Worm (Caenorhabditis elegans) whole organism, L3 larva: ENCODE results near the gene vps-22.
"Not testable (repeated sequence)": the region's sequence is repeated elsewhere in the genome, so short reads cannot be mapped to it uniquely, and the experiment has no call there.

Source experiments
- R02D3.7 ChIP-seq: fragments of 150-350 bp; optimal IDR thresholded peaks from 2 replicates; lab custom pipeline; 2014; ENCODE audit warnings: missing biosample characterization, missing genetic modification characterization
- ZK546.5 ChIP-seq: sonication (generic microtip); optimal IDR thresholded peaks from 2 replicates; lab custom pipeline; 2017; ENCODE audit warnings: missing biosample characterization, missing genetic modification characterization
- aly-2 ChIP-seq: fragments of 150-350 bp; optimal IDR thresholded peaks from 2 replicates; lab custom pipeline; 2014; ENCODE audit warnings: missing biosample characterization, missing genetic modification characterization
- ama-1 ChIP-seq: fragments of 150-350 bp; optimal IDR thresholded peaks from 2 replicates; lab custom pipeline; 2018
- ceh-16 ChIP-seq: sonication (generic microtip); optimal IDR thresholded peaks from 2 replicates; lab custom pipeline; 2017; ENCODE audit warnings: missing biosample characterization, missing genetic modification characterization
- ceh-28 ChIP-seq: fragments of 150-350 bp; optimal IDR thresholded peaks from 2 replicates; lab custom pipeline; 2014; ENCODE audit warnings: missing biosample characterization, missing genetic modification reagents, missing genetic modification characterization
- ceh-82 ChIP-seq: fragments of 150-350 bp; optimal IDR thresholded peaks from 2 replicates; lab custom pipeline; 2014; ENCODE audit warnings: missing biosample characterization, missing genetic modification characterization
- ceh-9 ChIP-seq: sonication (generic microtip); optimal IDR thresholded peaks from 2 replicates; lab custom pipeline; 2018; ENCODE audit warnings: missing biosample characterization, missing genetic modification characterization
- daf-12 ChIP-seq: fragments of 150-350 bp; optimal IDR thresholded peaks from 2 replicates; lab custom pipeline; 2014; ENCODE audit warnings: missing biosample characterization, missing genetic modification reagents, missing genetic modification characterization
- egl-27 ChIP-seq: sonication (generic microtip); optimal IDR thresholded peaks from 4 replicates; lab custom pipeline; 2017; ENCODE audit warnings: missing biosample characterization, missing genetic modification reagents, missing genetic modification characterization
- egl-5 ChIP-seq: fragments of 150-350 bp; optimal IDR thresholded peaks from 2 replicates; lab custom pipeline; 2017; ENCODE audit warnings: missing biosample characterization, missing genetic modification reagents, missing genetic modification characterization, inconsistent platforms
- elt-1 ChIP-seq: fragments of 150-350 bp; optimal IDR thresholded peaks from 2 replicates; lab custom pipeline; 2014; ENCODE audit warnings: missing biosample characterization, missing genetic modification characterization
- elt-2 ChIP-seq: sonication (generic microtip); optimal IDR thresholded peaks from 2 replicates; lab custom pipeline; 2016; ENCODE audit warnings: missing genetic modification reagents, mild to moderate bottlenecking, missing genetic modification characterization, missing compliant biosample characterization
- elt-3 ChIP-seq, 3 experiments: fragments of 150-350 bp in 1 of 3; sonication (generic microtip) in 2 of 3; optimal IDR thresholded peaks; 2 replicates in 2 of 3; 4 replicates in 1 of 3; lab custom pipeline; 2014 to 2017; ENCODE audit warnings: missing biosample characterization in 3 of 3, missing genetic modification characterization in 3 of 3
- eor-1 ChIP-seq, 2 experiments: fragments of 150-350 bp; optimal IDR thresholded peaks; 2 replicates each; lab custom pipeline; 2014 to 2018; ENCODE audit warnings: missing biosample characterization in 2 of 2, missing genetic modification characterization in 2 of 2
- fkh-10 ChIP-seq: sonication (generic microtip); optimal IDR thresholded peaks from 2 replicates; lab custom pipeline; 2017; ENCODE audit warnings: missing biosample characterization, missing genetic modification reagents, missing genetic modification characterization
- fkh-2 ChIP-seq: fragments of 150-350 bp; optimal IDR thresholded peaks from 2 replicates; lab custom pipeline; 2014; ENCODE audit warnings: missing biosample characterization, missing genetic modification reagents, missing genetic modification characterization
- hmg-11 ChIP-seq: sonication (generic microtip); optimal IDR thresholded peaks from 2 replicates; lab custom pipeline; 2016; ENCODE audit warnings: missing genetic modification characterization, missing compliant biosample characterization
- jun-1 ChIP-seq: fragments of 150-350 bp; optimal IDR thresholded peaks from 2 replicates; lab custom pipeline; 2014; ENCODE audit warnings: missing biosample characterization, missing genetic modification reagents, missing genetic modification characterization
- lin-15B ChIP-seq: fragments of 150-350 bp; optimal IDR thresholded peaks from 2 replicates; lab custom pipeline; 2014; ENCODE audit warnings: missing biosample characterization, missing genetic modification characterization
- lin-39 ChIP-seq: fragments of 150-350 bp; optimal IDR thresholded peaks from 2 replicates; lab custom pipeline; 2018; ENCODE audit warnings: missing biosample characterization, missing genetic modification reagents, missing genetic modification characterization
- lsy-12 ChIP-seq: sonication (generic microtip); optimal IDR thresholded peaks from 2 replicates; lab custom pipeline; 2016; ENCODE audit warnings: mild to moderate bottlenecking, missing genetic modification characterization, missing compliant biosample characterization
- mdl-1 ChIP-seq: fragments of 150-350 bp; optimal IDR thresholded peaks from 2 replicates; lab custom pipeline; 2014; ENCODE audit warnings: missing biosample characterization, missing genetic modification characterization
- mml-1 ChIP-seq: fragments of 150-350 bp; sonication (generic microtip); optimal IDR thresholded peaks from 3 replicates; lab custom pipeline; 2014; ENCODE audit warnings: missing biosample characterization, missing genetic modification characterization
- nfya-1 ChIP-seq: sonication (generic microtip); optimal IDR thresholded peaks from 2 replicates; lab custom pipeline; 2017; ENCODE audit warnings: missing genetic modification characterization, mild to moderate bottlenecking, missing compliant biosample characterization, antibody characterized with exemption, moderate library complexity; ENCODE audit not compliant: insufficient read depth
- nhr-11 ChIP-seq: fragments of 150-350 bp; optimal IDR thresholded peaks from 2 replicates; lab custom pipeline; 2014; ENCODE audit warnings: missing biosample characterization, missing genetic modification characterization
- nhr-12 ChIP-seq: fragments of 150-350 bp; optimal IDR thresholded peaks from 2 replicates; lab custom pipeline; 2014; ENCODE audit warnings: missing biosample characterization, missing genetic modification characterization
- nhr-23 ChIP-seq: fragments of 150-350 bp; optimal IDR thresholded peaks from 2 replicates; lab custom pipeline; 2014; ENCODE audit warnings: missing biosample characterization, missing genetic modification reagents, missing genetic modification characterization
- nhr-237 ChIP-seq: fragments of 150-350 bp; optimal IDR thresholded peaks from 2 replicates; lab custom pipeline; 2014; ENCODE audit warnings: missing biosample characterization, missing genetic modification characterization
- nhr-25 ChIP-seq: sonication (generic microtip); optimal IDR thresholded peaks from 2 replicates; lab custom pipeline; 2017; ENCODE audit warnings: missing biosample characterization, missing genetic modification characterization
- nhr-28 ChIP-seq: fragments of 150-350 bp; optimal IDR thresholded peaks from 2 replicates; lab custom pipeline; 2014; ENCODE audit warnings: missing biosample characterization, missing genetic modification characterization
- nhr-43 ChIP-seq: sonication (generic microtip); optimal IDR thresholded peaks from 2 replicates; lab custom pipeline; 2016; ENCODE audit warnings: mild to moderate bottlenecking, missing genetic modification characterization, missing compliant biosample characterization; ENCODE audit not compliant: poor library complexity, severe bottlenecking
- nhr-76 ChIP-seq: fragments of 150-350 bp; sonication (generic microtip); optimal IDR thresholded peaks from 5 replicates; lab custom pipeline; 2014; ENCODE audit warnings: missing biosample characterization, missing genetic modification characterization
- nhr-77 ChIP-seq: fragments of 150-350 bp; optimal IDR thresholded peaks from 2 replicates; lab custom pipeline; 2014; ENCODE audit warnings: missing biosample characterization, missing genetic modification characterization
- pqm-1 ChIP-seq: fragments of 150-350 bp; optimal IDR thresholded peaks from 2 replicates; lab custom pipeline; 2017; ENCODE audit warnings: missing biosample characterization, missing genetic modification characterization, inconsistent platforms
- sea-2 ChIP-seq: fragments of 150-350 bp; sonication (generic microtip); optimal IDR thresholded peaks from 4 replicates; lab custom pipeline; 2014; ENCODE audit warnings: missing biosample characterization, missing genetic modification reagents, missing genetic modification characterization
- skn-1 ChIP-seq: fragments of 150-350 bp; optimal IDR thresholded peaks from 2 replicates; lab custom pipeline; 2014; ENCODE audit warnings: missing biosample characterization, missing genetic modification characterization
- snpc-4 ChIP-seq: fragments of 150-350 bp; optimal IDR thresholded peaks from 2 replicates; lab custom pipeline; 2014; ENCODE audit warnings: missing biosample characterization, missing genetic modification characterization
- tbx-2 ChIP-seq: sonication (generic microtip); optimal IDR thresholded peaks from 2 replicates; lab custom pipeline; 2016; ENCODE audit warnings: mild to moderate bottlenecking, missing genetic modification characterization, missing compliant biosample characterization
- unc-39 ChIP-seq: sonication (generic microtip); optimal IDR thresholded peaks from 4 replicates; lab custom pipeline; 2017; ENCODE audit warnings: missing biosample characterization, missing genetic modification characterization
- unc-62 ChIP-seq: fragments of 150-350 bp; sonication (generic microtip); optimal IDR thresholded peaks from 4 replicates; lab custom pipeline; 2014; ENCODE audit warnings: missing biosample characterization, missing genetic modification reagents, missing genetic modification characterization
- zag-1 ChIP-seq: fragments of 150-350 bp; optimal IDR thresholded peaks from 2 replicates; lab custom pipeline; 2014; ENCODE audit warnings: missing biosample characterization, missing genetic modification characterization
- ztf-11 ChIP-seq: fragments of 150-350 bp; optimal IDR thresholded peaks from 2 replicates; lab custom pipeline; 2014; ENCODE audit warnings: missing biosample characterization, missing genetic modification characterization
- ztf-4 ChIP-seq: fragments of 150-350 bp; optimal IDR thresholded peaks from 2 replicates; lab custom pipeline; 2014; ENCODE audit warnings: missing biosample characterization, missing genetic modification characterization

The vps-22 gene

ce11 chrIII:4980367-4980766 lies 18.1 kb upstream of the vps-22 start, which contains the start of gene C27F2.6:
Gene C27F2.6 (minus strand): TSS chrIII:4980467.
- not testable (repeated sequence) for TF ChIP-seq nhr-25 (tag; lab: Kevin White, UChicago); jun-1 (tag; lab: Kevin White, UChicago); mml-1

ce11 chrIII:4968146-4968545 lies 5.9 kb upstream of the vps-22 start:
- no peak for TF ChIP-seq ceh-16
- peak; percentile 12 for TF ChIP-seq nfya-1 (tag; lab: Kevin White, UChicago)

- peak; percentile 94 for TF ChIP-seq fkh-10 (GFP tag; lab: Kevin White, UChicago)
- TF ChIP-seq R02D3.7 (tag; lab: Kevin White, UChicago), result no peak
- no peak for TF ChIP-seq nhr-11 (tag; lab: Kevin White, UChicago)
These were observed 4.9 kb upstream of the vps-22 start for ce11 chrIII:4967236-4967635.

- TF ChIP-seq tbx-2 (no peak), zag-1 (tag; lab: Kevin White, UChicago) (no peak), hmg-11 (tag; lab: Kevin White, UChicago) (no peak), jun-1 (tag; lab: Kevin White, UChicago) (no peak)
These were observed 3.0 kb upstream of the vps-22 start, which contains the start of gene nca-2 for ce11 chrIII:4965271-4965670. Gene nca-2 (plus strand): TSS chrIII:4965571.

- no peak for TF ChIP-seq nhr-76 (tag; lab: Kevin White, UChicago)
- TF ChIP-seq fkh-10 (GFP tag; lab: Kevin White, UChicago), result peak; percentile 3
- no peak for TF ChIP-seq nhr-12 (tag; lab: Kevin White, UChicago)
- peak; percentile 50 for TF ChIP-seq nhr-77 (tag; lab: Kevin White, UChicago)
- TF ChIP-seq pqm-1 (tag; lab: Kevin White, UChicago), result peak; percentile 34
- TF ChIP-seq tbx-2, result peak; percentile 70
- no peak for TF ChIP-seq ztf-4
- TF ChIP-seq R02D3.7 (tag; lab: Kevin White, UChicago), result peak; percentile 79
- no peak for TF ChIP-seq mml-1
- peak; percentile 63 for TF ChIP-seq hmg-11 (tag; lab: Kevin White, UChicago)
- no peak for TF ChIP-seq mdl-1
- TF ChIP-seq zag-1 (tag; lab: Kevin White, UChicago), result no peak
- no peak for TF ChIP-seq ceh-9
- TF ChIP-seq elt-1, result no peak
- TF ChIP-seq nfya-1 (tag; lab: Kevin White, UChicago), result peak; percentile 92
- TF ChIP-seq nhr-28, result no peak
- TF ChIP-seq nhr-11 (tag; lab: Kevin White, UChicago), result peak; percentile 51
- TF ChIP-seq lsy-12 (tag; lab: Kevin White, UChicago), result peak; percentile 72
- peak; percentile 27 for TF ChIP-seq ceh-82 (tag; lab: Kevin White, UChicago)
- peak; percentile 64 for TF ChIP-seq skn-1 (tag; lab: Kevin White, UChicago)
- peak; percentile 91 for TF ChIP-seq snpc-4 (tag; lab: Kevin White, UChicago)
- peak; percentile 55 for TF ChIP-seq elt-2 (tag; lab: Kevin White, UChicago)
- TF ChIP-seq jun-1 (tag; lab: Kevin White, UChicago), result peak; percentile 60
- TF ChIP-seq fkh-2 (tag; lab: Kevin White, UChicago), result peak; percentile 22
- peak; percentile 12 for TF ChIP-seq egl-5 (tag; lab: Kevin White, UChicago)
- no peak for TF ChIP-seq daf-12 (tag; lab: Kevin White, UChicago)
- no peak for TF ChIP-seq ZK546.5
- TF ChIP-seq sea-2 (GFP tag; lab: Kevin White, UChicago), result no peak
- TF ChIP-seq ztf-11 (tag; lab: Kevin White, UChicago), result no peak
- peak in 1 of 3 experiments; percentile 13 for TF ChIP-seq elt-3 (tag; optimal IDR thresholded peaks at IDR 0.05; lab: Kevin White, UChicago)
- no peak for TF ChIP-seq nhr-237
- peak; percentile 91 for TF ChIP-seq nhr-23
- no peak for TF ChIP-seq ceh-16
- peak; percentile 83 for TF ChIP-seq nhr-43 (tag; lab: Kevin White, UChicago)
- no peak for TF ChIP-seq unc-62 (GFP tag; lab: Kevin White, UChicago)
- TF ChIP-seq ceh-28 (tag; lab: Kevin White, UChicago), result peak; percentile 75
- TF ChIP-seq nhr-25 (tag; lab: Kevin White, UChicago), result peak; percentile 79
- peak; percentile 67 for TF ChIP-seq lin-39 (tag; lab: Kevin White, UChicago)
- peak; percentile 43 for TF ChIP-seq ama-1 (lab: Kevin White, UChicago)
- TF ChIP-seq aly-2 (tag; lab: Kevin White, UChicago), result no peak
- no peak for TF ChIP-seq unc-39 (tag; lab: Kevin White, UChicago)
- no peak for TF ChIP-seq eor-1 (tag; optimal IDR thresholded peaks at IDR 0.05; lab: Kevin White, UChicago)
- TF ChIP-seq egl-27, result no peak
- peak; percentile 84 for TF ChIP-seq lin-15B (tag; lab: Kevin White, UChicago)
These were observed 593 bp upstream of the vps-22 start, which contains the start of gene C27F2.9 for ce11 chrIII:4962886-4963285. Gene C27F2.9 (minus strand): TSS chrIII:4963044.
